Fruit fly (Drosophila melanogaster) whole organism, pupa: ENCODE measurements around the gene CG43050.

Source experiments
- CG10348 ChIP-seq: fragments of 200-800 bp; sonication (Bioruptor generic); IDR thresholded peaks from 2 replicates; pipeline ENCODE4 v1.3.6; 2022; ENCODE audit warnings: missing biosample characterization, missing genetic modification characterization
- CG12605 ChIP-seq: fragments of 200-800 bp; sonication (Bioruptor generic); IDR thresholded peaks from 2 replicates; pipeline ENCODE4 v1.3.6; 2022; ENCODE audit warnings: missing biosample characterization, missing genetic modification characterization
- CG13204 ChIP-seq: fragments of 200-800 bp; sonication (Bioruptor generic); optimal IDR thresholded peaks from 2 replicates; lab custom pipeline; 2018; ENCODE audit warnings: missing biosample characterization, mild to moderate bottlenecking, missing genetic modification characterization, moderate library complexity
- CG14655 ChIP-seq: fragments of 200-800 bp; sonication (Bioruptor generic); optimal IDR thresholded peaks from 3 replicates; lab custom pipeline; 2017; ENCODE audit warnings: mild to moderate bottlenecking, missing biosample characterization, missing genetic modification reagents, missing genetic modification characterization
- CG15710 ChIP-seq: fragments of 200-800 bp; sonication (Bioruptor generic); optimal IDR thresholded peaks from 2 replicates; lab custom pipeline; 2018; ENCODE audit warnings: missing biosample characterization, mild to moderate bottlenecking, missing genetic modification characterization, moderate library complexity
- CG17806 ChIP-seq: fragments of 200-800 bp; sonication (Bioruptor generic); optimal IDR thresholded peaks from 2 replicates; lab custom pipeline; 2018; ENCODE audit warnings: missing biosample characterization, mild to moderate bottlenecking, missing genetic modification characterization, moderate library complexity
- CG32121 ChIP-seq: fragments of 200-800 bp; sonication (Bioruptor generic); IDR thresholded peaks from 2 replicates; pipeline ENCODE4 v1.3.6; 2022; ENCODE audit warnings: missing biosample characterization, missing genetic modification characterization
- CG34367 ChIP-seq: fragments of 200-800 bp; sonication (Bioruptor generic); optimal IDR thresholded peaks from 2 replicates; lab custom pipeline; 2018; ENCODE audit warnings: missing biosample characterization, mild to moderate bottlenecking, missing genetic modification characterization
- CG4496 ChIP-seq: fragments of 200-800 bp; sonication (Bioruptor generic); IDR thresholded peaks from 3 replicates; pipeline ENCODE4 v1.3.6; 2022; ENCODE audit warnings: missing biosample characterization, missing genetic modification characterization
- CG8159 ChIP-seq: fragments of 200-800 bp; sonication (Bioruptor generic); optimal IDR thresholded peaks from 3 replicates; lab custom pipeline; 2018; ENCODE audit warnings: missing biosample characterization, mild to moderate bottlenecking, missing genetic modification characterization, moderate library complexity
- CG8301 ChIP-seq: fragments of 200-800 bp; sonication (Bioruptor generic); optimal IDR thresholded peaks from 2 replicates; lab custom pipeline; 2018; ENCODE audit warnings: missing biosample characterization, mild to moderate bottlenecking, missing genetic modification characterization
- CG9948 ChIP-seq: fragments of 200-800 bp; sonication (Bioruptor generic); optimal IDR thresholded peaks from 2 replicates; lab custom pipeline; 2018; ENCODE audit warnings: missing biosample characterization, mild to moderate bottlenecking, missing genetic modification characterization, moderate library complexity
- D1 ChIP-seq: fragments of 200-800 bp; sonication (Bioruptor generic); optimal IDR thresholded peaks from 2 replicates; lab custom pipeline; 2018; ENCODE audit warnings: missing biosample characterization, mild to moderate bottlenecking, missing genetic modification characterization, moderate library complexity
- EcR ChIP-seq: fragments of 200-800 bp; sonication (Bioruptor generic); optimal IDR thresholded peaks from 3 replicates; lab custom pipeline; 2019; ENCODE audit warnings: missing biosample characterization, missing genetic modification characterization, mild to moderate bottlenecking, moderate library complexity, missing genetic modification reagents
- Ets98B ChIP-seq: fragments of 200-800 bp; sonication (Bioruptor generic); IDR thresholded peaks from 2 replicates; pipeline ENCODE4 v1.3.6; 2022; ENCODE audit warnings: missing biosample characterization, missing genetic modification characterization
- Pif1A ChIP-seq: fragments of 200-800 bp; sonication (Bioruptor generic); optimal IDR thresholded peaks from 3 replicates; lab custom pipeline; 2016; ENCODE audit warnings: missing biosample characterization, missing genetic modification characterization
- Pif1B ChIP-seq: fragments of 200-800 bp; sonication (Bioruptor generic); optimal IDR thresholded peaks from 3 replicates; lab custom pipeline; 2016; ENCODE audit warnings: missing biosample characterization, missing genetic modification characterization
- Snoo ChIP-seq: fragments of 200-800 bp; sonication (Bioruptor generic); optimal IDR thresholded peaks from 3 replicates; lab custom pipeline; 2017; ENCODE audit warnings: missing biosample characterization, mild to moderate bottlenecking, missing genetic modification characterization, inconsistent platforms
- fd96Ca ChIP-seq: fragments of 200-800 bp; sonication (Bioruptor generic); IDR thresholded peaks from 3 replicates; pipeline ENCODE4 v1.3.6; 2022; ENCODE audit warnings: missing biosample characterization, missing genetic modification characterization
- gl ChIP-seq: fragments of 200-800 bp; sonication (Bioruptor generic); optimal IDR thresholded peaks from 2 replicates; lab custom pipeline; 2018; ENCODE audit warnings: missing biosample characterization, mild to moderate bottlenecking, missing genetic modification characterization
- rn ChIP-seq: fragments of 200-800 bp; sonication (Bioruptor generic); IDR thresholded peaks from 2 replicates; pipeline ENCODE4 v1.3.6; 2022; ENCODE audit warnings: missing biosample characterization, missing genetic modification characterization

The CG43050 gene

dm6 chr2L:13095805-13096204 is 23.3 kb upstream of the CG43050 start:
- no peak for TF ChIP-seq CG8159 (tag; lab: Kevin White, UChicago)
- no peak for TF ChIP-seq CG14655 (GFP tag; lab: Kevin White, UChicago)
- TF ChIP-seq Pif1A (GFP tag; lab: Kevin White, UChicago): no peak
- no peak for TF ChIP-seq CG9948 (tag; lab: Kevin White, UChicago)
- no peak for TF ChIP-seq Pif1B (GFP tag; lab: Kevin White, UChicago)
- no peak for TF ChIP-seq CG13204 (GFP tag; lab: Kevin White, UChicago)
- TF ChIP-seq fd96Ca (GFP tag; lab: Robert Waterston, UW): no peak
- no peak for TF ChIP-seq CG15710 (tag; lab: Kevin White, UChicago)
- TF ChIP-seq CG8301 (tag; lab: Kevin White, UChicago): no peak
- no peak for TF ChIP-seq rn (GFP tag; lab: Robert Waterston, UW)
- no peak for TF ChIP-seq CG17806 (tag; lab: Kevin White, UChicago)
- no peak for TF ChIP-seq Ets98B (GFP tag; lab: Robert Waterston, UW)
- TF ChIP-seq gl: no peak
- no peak for TF ChIP-seq CG34367 (tag; lab: Kevin White, UChicago)
- no peak for TF ChIP-seq CG32121 (GFP tag; lab: Robert Waterston, UW)
- TF ChIP-seq D1: no peak
- TF ChIP-seq Snoo: no peak
- TF ChIP-seq CG12605 (GFP tag; lab: Robert Waterston, UW): no peak

dm6 chr2L:13097200-13097599 is 21.9 kb upstream of the CG43050 start:
- TF ChIP-seq fd96Ca (GFP tag; lab: Robert Waterston, UW) (no peak), CG8301 (tag; lab: Kevin White, UChicago) (no peak), Ets98B (GFP tag; lab: Robert Waterston, UW) (no peak), CG10348 (GFP tag; lab: Robert Waterston, UW) (no peak), CG8159 (tag; lab: Kevin White, UChicago) (no peak), CG13204 (GFP tag; lab: Kevin White, UChicago) (no peak), Snoo (no peak), CG34367 (tag; lab: Kevin White, UChicago) (no peak), CG15710 (tag; lab: Kevin White, UChicago) (no peak), CG17806 (tag; lab: Kevin White, UChicago) (no peak), EcR (GFP tag; lab: Kevin White, UChicago) (no peak), CG9948 (tag; lab: Kevin White, UChicago) (no peak), CG4496 (GFP tag; lab: Robert Waterston, UW) (no peak), CG14655 (GFP tag; lab: Kevin White, UChicago) (no peak), CG32121 (GFP tag; lab: Robert Waterston, UW) (no peak), D1 (no peak), rn (GFP tag; lab: Robert Waterston, UW) (no peak), CG12605 (GFP tag; lab: Robert Waterston, UW) (no peak)

- TF ChIP-seq Ets98B (GFP tag; lab: Robert Waterston, UW) (peak; percentile 12; the same call in 1 of the 2 replicates), CG10348 (GFP tag; lab: Robert Waterston, UW) (no peak), fd96Ca (GFP tag; lab: Robert Waterston, UW) (peak; percentile 46; the same call in 1 of the 3 replicates), CG8301 (tag; lab: Kevin White, UChicago) (no peak), CG12605 (GFP tag; lab: Robert Waterston, UW) (peak; percentile 41; the same call in 1 of the 2 replicates), CG4496 (GFP tag; lab: Robert Waterston, UW) (peak; percentile 43; the same call in 1 of the 3 replicates), CG9948 (tag; lab: Kevin White, UChicago) (no peak), CG8159 (tag; lab: Kevin White, UChicago) (peak; percentile 22), CG13204 (GFP tag; lab: Kevin White, UChicago) (peak; percentile 50), CG17806 (tag; lab: Kevin White, UChicago) (peak; percentile 8), CG34367 (tag; lab: Kevin White, UChicago) (peak; percentile 22), EcR (GFP tag; lab: Kevin White, UChicago) (peak; percentile 69), gl (peak; percentile 72)
Observed at dm6 chr2L:13098301-13098700, 20.8 kb upstream of the CG43050 start.

dm6 chr2L:13101477-13101876 is 17.6 kb upstream of the CG43050 start:
- TF ChIP-seq CG15710 (tag; lab: Kevin White, UChicago) (no peak), CG4496 (GFP tag; lab: Robert Waterston, UW) (no peak), CG12605 (GFP tag; lab: Robert Waterston, UW) (no peak), CG9948 (tag; lab: Kevin White, UChicago) (no peak)

dm6 chr2L:13104800-13105199 is 14.3 kb upstream of the CG43050 start:
- TF ChIP-seq CG34367 (tag; lab: Kevin White, UChicago) (no peak), fd96Ca (GFP tag; lab: Robert Waterston, UW) (no peak), Pif1B (GFP tag; lab: Kevin White, UChicago) (no peak), CG4496 (GFP tag; lab: Robert Waterston, UW) (no peak), CG14655 (GFP tag; lab: Kevin White, UChicago) (no peak), rn (GFP tag; lab: Robert Waterston, UW) (no peak), Ets98B (GFP tag; lab: Robert Waterston, UW) (no peak), CG8301 (tag; lab: Kevin White, UChicago) (no peak), Snoo (no peak), CG32121 (GFP tag; lab: Robert Waterston, UW) (no peak), CG10348 (GFP tag; lab: Robert Waterston, UW) (no peak), Pif1A (GFP tag; lab: Kevin White, UChicago) (no peak), CG17806 (tag; lab: Kevin White, UChicago) (no peak), CG9948 (tag; lab: Kevin White, UChicago) (no peak), CG8159 (tag; lab: Kevin White, UChicago) (no peak), CG13204 (GFP tag; lab: Kevin White, UChicago) (no peak), D1 (no peak), CG12605 (GFP tag; lab: Robert Waterston, UW) (no peak), CG15710 (tag; lab: Kevin White, UChicago) (no peak), EcR (GFP tag; lab: Kevin White, UChicago) (no peak)
